Worm (Caenorhabditis elegans): ENCODE data around the gene T09D3.3.

DNA sequence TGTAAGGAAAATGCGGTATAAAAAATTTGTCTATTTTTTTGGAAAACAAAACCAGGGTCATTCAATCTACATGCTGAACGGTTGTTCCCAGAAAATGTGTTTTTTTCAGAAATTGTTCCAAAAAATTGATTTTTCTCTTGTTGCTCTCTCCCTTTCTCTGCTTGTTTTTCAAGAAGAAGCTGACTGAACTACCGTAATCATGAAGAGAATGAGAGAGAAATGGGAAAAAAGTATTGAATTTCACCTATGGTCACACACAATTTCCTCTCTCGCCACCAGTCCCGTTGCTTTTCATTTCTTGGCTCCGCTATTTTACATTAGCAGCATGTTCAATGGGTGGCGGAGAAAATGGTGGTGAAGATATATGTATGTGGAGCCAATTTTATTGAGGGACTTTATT, 26.6 kb downstream of the T09D3.3 start:
- TF ChIP-seq mep-1 (tag; optimal IDR thresholded peaks at IDR 0.05): no peak
- TF ChIP-seq fos-1 (tag; optimal IDR thresholded peaks at IDR 0.05): no peak
- TF ChIP-seq ceh-20 (GFP tag; IDR thresholded peaks at IDR 0.05): no peak
- no peak for TF ChIP-seq jun-1 (tag; optimal IDR thresholded peaks at IDR 0.05)
- TF ChIP-seq nhr-11 (tag; optimal IDR thresholded peaks at IDR 0.05): no peak
- no peak for TF ChIP-seq lin-39 (tag; optimal IDR thresholded peaks at IDR 0.05)
- no peak for TF ChIP-seq dmd-6 (GFP tag; IDR thresholded peaks at IDR 0.05)
- no peak for TF ChIP-seq nhr-10 (tag; optimal IDR thresholded peaks at IDR 0.05)
- TF ChIP-seq arid-1 (GFP tag; conservative IDR thresholded peaks at IDR 0.05): no peak
- TF ChIP-seq saeg-2 (GFP tag; IDR thresholded peaks at IDR 0.05): no peak
